Fruit fly (Drosophila melanogaster) whole organism: ENCODE measurements around the gene CG3191.

Experiments used
- CG8478 ChIP-seq: fragments of >200 bp; optimal IDR thresholded peaks from 2 replicates; lab custom pipeline; 2018; ENCODE audit warnings: inconsistent platforms
- Dll ChIP-seq: fragments of >200 bp; optimal IDR thresholded peaks from 2 replicates; lab custom pipeline; 2017
- pan ChIP-seq: fragments of >200 bp; optimal IDR thresholded peaks from 2 replicates; lab custom pipeline; 2017
- usp ChIP-seq: fragments of >200 bp; optimal IDR thresholded peaks from 2 replicates; lab custom pipeline; 2017; ENCODE audit warnings: missing biosample characterization, missing genetic modification characterization, mixed read lengths

- TF ChIP-seq CG8478 (lab: Kevin White, UChicago) (no peak), Dll (no peak), pan (no peak), usp (no peak)
These were observed at the start of gene CG3191 for dm6 chrX:2251688-2252087.
